Worm (Caenorhabditis elegans) whole organism, early embryonic: ENCODE results near the gene F23B12.7.

ENCODE experiments used
- B0310.2 ChIP-seq: sonication (generic microtip); optimal IDR thresholded peaks from 2 replicates; lab custom pipeline; 2016; ENCODE audit warnings: mild to moderate bottlenecking, missing genetic modification characterization, missing compliant biosample characterization
- F13C5.2 ChIP-seq: sonication (generic microtip); optimal IDR thresholded peaks from 2 replicates; lab custom pipeline; 2017; ENCODE audit warnings: mild to moderate bottlenecking, missing genetic modification characterization, inconsistent platforms, missing compliant biosample characterization
- aly-1 ChIP-seq: sonication (generic microtip); optimal IDR thresholded peaks from 2 replicates; lab custom pipeline; 2016; ENCODE audit warnings: missing genetic modification characterization, missing compliant biosample characterization
- ama-1 ChIP-seq: fragments of 150-350 bp; optimal IDR thresholded peaks from 2 replicates; lab custom pipeline; 2014
- ceh-13 ChIP-seq: fragments of 200-800 bp; sonication (Bioruptor generic); optimal IDR thresholded peaks from 2 replicates; lab custom pipeline; 2018; ENCODE audit warnings: mild to moderate bottlenecking, missing genetic modification characterization, missing compliant biosample characterization
- ceh-36 ChIP-seq: sonication (generic microtip); optimal IDR thresholded peaks from 2 replicates; lab custom pipeline; 2016; ENCODE audit warnings: missing genetic modification characterization, inconsistent platforms, missing compliant biosample characterization
- ets-7 ChIP-seq: sonication (generic microtip); optimal IDR thresholded peaks from 2 replicates; lab custom pipeline; 2016; ENCODE audit warnings: missing genotype, missing genetic modification characterization, missing compliant biosample characterization
- flt-1 ChIP-seq: fragments of 200-800 bp; sonication (Bioruptor generic); IDR thresholded peaks from 2 replicates; pipeline ENCODE4 v1.3.6; 2022; ENCODE audit warnings: missing genetic modification characterization, missing compliant biosample characterization
- hmbx-1 ChIP-seq: sonication (generic microtip); optimal IDR thresholded peaks from 2 replicates; lab custom pipeline; 2016; ENCODE audit warnings: mild to moderate bottlenecking, missing genetic modification characterization, missing compliant biosample characterization
- hmg-4 ChIP-seq: fragments of 200-800 bp; sonication (Bioruptor generic); optimal IDR thresholded peaks from 2 replicates; lab custom pipeline; 2018; ENCODE audit warnings: mild to moderate bottlenecking, missing genetic modification characterization, missing compliant biosample characterization
- hnd-1 ChIP-seq: sonication (generic microtip); optimal IDR thresholded peaks from 2 replicates; lab custom pipeline; 2016; ENCODE audit warnings: missing genetic modification characterization, missing compliant biosample characterization
- pes-1 ChIP-seq: fragments of 200-800 bp; sonication (Bioruptor generic); IDR thresholded peaks from 2 replicates; pipeline ENCODE4 v1.3.6; 2022; ENCODE audit warnings: missing genetic modification reagents, missing genetic modification characterization, missing compliant biosample characterization
- scrt-1 ChIP-seq: fragments of 200-800 bp; sonication (Bioruptor generic); IDR thresholded peaks from 2 replicates; pipeline ENCODE4 v1.3.6; 2022; ENCODE audit warnings: missing genetic modification characterization, missing compliant biosample characterization
- sea-1 ChIP-seq: fragments of 200-800 bp; sonication (Bioruptor generic); conservative IDR thresholded peaks from 2 replicates; pipeline ENCODE4 v1.3.6; 2022; ENCODE audit warnings: missing genetic modification characterization, missing compliant biosample characterization
- tbx-11 ChIP-seq: fragments of 200-800 bp; sonication (Bioruptor generic); IDR thresholded peaks from 2 replicates; pipeline ENCODE4 v1.3.6; 2022; ENCODE audit warnings: missing genetic modification characterization, missing compliant biosample characterization
- tbx-37 ChIP-seq: fragments of 200-800 bp; sonication (Bioruptor generic); conservative IDR thresholded peaks from 2 replicates; pipeline ENCODE4 v1.3.6; 2022; ENCODE audit warnings: missing genetic modification reagents, missing genetic modification characterization, missing compliant biosample characterization
- tra-4 ChIP-seq: sonication (generic microtip); optimal IDR thresholded peaks from 2 replicates; lab custom pipeline; 2017; ENCODE audit warnings: missing genetic modification characterization, missing compliant biosample characterization

The F23B12.7 gene

DNA sequence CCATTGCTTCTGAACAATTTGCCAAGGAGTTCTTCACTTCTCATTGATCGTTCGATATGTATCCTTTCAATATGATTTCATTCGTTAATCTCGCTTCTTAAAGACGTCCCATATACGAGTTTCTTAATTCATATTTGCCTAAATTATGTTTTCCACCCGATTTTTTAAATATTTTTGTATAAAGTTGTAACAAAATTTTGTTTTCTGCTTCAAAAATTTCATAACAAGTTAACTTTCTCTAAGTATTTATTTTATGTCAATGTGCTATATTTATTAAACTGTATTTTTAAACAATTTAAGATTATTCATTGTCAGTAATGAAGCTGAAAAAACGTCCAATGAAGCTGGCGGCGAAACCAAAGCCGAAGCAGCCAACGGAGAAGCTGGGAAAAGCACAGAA, at the start of gene F23B12.7:
Gene F23B12.7, plus strand, starts transcription at position 301 of the 400 bp plus-strand sequence.
- TF ChIP-seq ets-7 (tag; lab: Kevin White, UChicago) (no peak), pes-1 (GFP tag; lab: Robert Waterston, UW) (no peak), aly-1 (tag; lab: Kevin White, UChicago) (no peak), tra-4 (tag; lab: Kevin White, UChicago) (no peak), tbx-11 (GFP tag; lab: Robert Waterston, UW) (no peak)

DNA sequence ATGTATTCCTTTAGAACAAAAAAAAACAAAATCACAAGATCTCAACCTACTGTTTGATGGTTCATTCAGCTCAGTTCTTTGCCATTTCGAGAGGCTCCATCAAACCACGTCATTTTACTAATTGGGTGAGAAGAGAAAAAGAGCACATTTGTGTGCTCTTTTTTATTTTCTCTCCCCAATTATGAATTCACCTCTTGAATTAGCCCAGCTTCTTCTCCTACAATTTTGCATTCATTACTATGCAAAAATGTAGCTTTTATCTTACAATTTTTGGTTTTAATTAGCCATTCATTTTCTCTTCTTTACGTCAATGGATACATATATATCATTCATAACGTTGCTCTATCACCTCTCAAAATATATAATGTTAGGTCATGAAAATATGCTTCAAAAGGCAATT, 43.9 kb upstream of the F23B12.7 start:
- TF ChIP-seq ceh-13 (GFP tag; lab: Kevin White, UChicago): no peak
- TF ChIP-seq aly-1 (tag; lab: Kevin White, UChicago): no peak
- TF ChIP-seq pes-1 (GFP tag; lab: Robert Waterston, UW): no peak

DNA sequence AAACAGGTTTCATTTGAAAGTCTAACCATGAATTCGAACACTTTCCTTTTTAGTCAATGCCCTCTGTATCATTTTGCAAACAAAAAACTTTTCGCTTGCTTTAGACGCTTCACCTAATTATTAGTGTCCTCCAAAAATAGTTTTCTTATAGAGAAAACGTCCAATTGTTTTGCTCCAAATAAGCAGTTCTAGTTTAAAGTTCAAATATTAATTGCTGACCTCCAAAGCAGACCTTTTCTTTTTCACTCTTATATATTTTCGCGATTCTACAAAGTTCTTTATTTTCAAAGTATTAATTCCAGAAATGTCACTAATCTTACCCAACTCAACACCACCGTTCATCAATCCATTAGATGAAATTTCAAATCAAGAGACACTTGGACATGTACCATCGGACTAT, 40.7 kb upstream of the F23B12.7 start, which contains the start of gene gnrr-2:
Gene gnrr-2, plus strand, starts transcription at position 301 of the 400 bp plus-strand sequence.
- TF ChIP-seq scrt-1 (GFP tag; lab: Robert Waterston, UW) (no peak), ets-7 (tag; lab: Kevin White, UChicago) (no peak), aly-1 (tag; lab: Kevin White, UChicago) (no peak), sea-1 (GFP tag; lab: Robert Waterston, UW) (no peak), ama-1 (lab: Kevin White, UChicago) (no peak)

DNA sequence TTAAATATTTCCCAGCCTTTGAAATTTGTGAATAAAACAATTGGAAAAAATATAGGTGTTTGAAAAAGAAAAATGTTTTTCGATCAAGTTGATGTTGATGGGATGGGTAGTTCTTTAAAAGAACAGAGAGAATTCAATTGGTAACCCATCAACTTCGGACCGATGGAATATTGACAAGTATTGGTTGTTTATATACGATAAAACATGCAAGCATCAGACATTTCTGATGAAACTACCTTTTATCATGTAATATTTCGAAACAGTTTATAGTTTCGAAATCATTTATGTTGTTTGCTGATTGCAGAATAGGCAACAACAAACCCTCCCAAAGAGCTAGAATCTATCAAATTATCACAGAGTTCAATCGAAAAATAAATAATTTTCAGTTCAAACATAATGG, 39.6 kb upstream of the F23B12.7 start:
- TF ChIP-seq ceh-13 (GFP tag; lab: Kevin White, UChicago) (no peak), ets-7 (tag; lab: Kevin White, UChicago) (no peak), tbx-37 (no peak), ama-1 (lab: Kevin White, UChicago) (no peak), F13C5.2 (tag; lab: Kevin White, UChicago) (no peak), flt-1 (GFP tag; lab: Robert Waterston, UW) (no peak), sea-1 (GFP tag; lab: Robert Waterston, UW) (no peak), ceh-36 (tag; lab: Kevin White, UChicago) (no peak), pes-1 (GFP tag; lab: Robert Waterston, UW) (no peak), hnd-1 (tag; lab: Kevin White, UChicago) (no peak), tbx-11 (GFP tag; lab: Robert Waterston, UW) (no peak), tra-4 (tag; lab: Kevin White, UChicago) (no peak), B0310.2 (tag; lab: Kevin White, UChicago) (no peak)

DNA sequence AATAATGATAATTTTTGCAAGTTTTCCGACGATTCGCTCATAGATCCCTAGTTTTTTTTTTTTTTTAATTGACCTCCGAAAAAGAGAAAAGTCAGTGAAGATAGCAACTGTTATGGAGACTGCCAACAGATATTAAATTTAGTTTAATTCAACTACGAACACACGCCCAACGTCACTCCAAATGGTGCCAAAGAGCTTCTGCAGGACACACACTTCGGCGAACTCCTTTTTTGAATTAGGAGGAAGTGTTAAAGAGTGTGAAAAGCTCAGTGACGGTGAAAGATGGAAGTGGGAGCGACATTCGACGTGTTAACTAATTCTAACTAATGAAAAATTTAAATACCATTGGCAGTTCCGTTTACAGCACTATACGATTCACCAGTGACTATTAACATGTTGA, 37.5 kb upstream of the F23B12.7 start:
- TF ChIP-seq ceh-13 (GFP tag; lab: Kevin White, UChicago) (no peak), ets-7 (tag; lab: Kevin White, UChicago) (no peak), aly-1 (tag; lab: Kevin White, UChicago) (no peak), scrt-1 (GFP tag; lab: Robert Waterston, UW) (no peak), tbx-11 (GFP tag; lab: Robert Waterston, UW) (no peak), hmg-4 (GFP tag; lab: Kevin White, UChicago) (no peak), F13C5.2 (tag; lab: Kevin White, UChicago) (no peak)

DNA sequence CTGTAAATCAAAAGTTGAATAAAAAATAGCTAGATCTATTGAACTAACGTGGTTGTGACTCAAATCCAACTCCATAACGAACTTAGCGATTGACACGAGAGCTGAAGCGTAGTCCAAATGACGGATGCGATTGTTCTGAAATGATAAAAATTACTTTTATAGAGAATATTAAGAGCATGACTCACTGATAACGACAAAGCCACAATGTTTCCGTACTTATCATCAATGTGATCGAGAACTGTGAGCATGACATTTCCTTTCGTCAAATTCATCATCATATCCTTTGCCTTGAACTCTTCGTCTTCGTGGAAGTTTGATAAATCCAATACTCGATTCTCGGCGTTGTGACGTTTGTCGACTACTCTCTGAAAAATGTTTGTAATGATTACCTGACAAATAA, 35.5 kb upstream of the F23B12.7 start:
- TF ChIP-seq hmbx-1 (tag; lab: Kevin White, UChicago): no peak
- TF ChIP-seq aly-1 (tag; lab: Kevin White, UChicago): no peak
- no peak for TF ChIP-seq ets-7 (tag; lab: Kevin White, UChicago)
- TF ChIP-seq ama-1 (lab: Kevin White, UChicago): no peak
- TF ChIP-seq sea-1 (GFP tag; lab: Robert Waterston, UW): no peak
- no peak for TF ChIP-seq B0310.2 (tag; lab: Kevin White, UChicago)
- TF ChIP-seq pes-1 (GFP tag; lab: Robert Waterston, UW): no peak
- TF ChIP-seq hnd-1 (tag; lab: Kevin White, UChicago): no peak
- no peak for TF ChIP-seq flt-1 (GFP tag; lab: Robert Waterston, UW)
- no peak for TF ChIP-seq hmg-4 (GFP tag; lab: Kevin White, UChicago)
- TF ChIP-seq tra-4 (tag; lab: Kevin White, UChicago): no peak
- TF ChIP-seq ceh-13 (GFP tag; lab: Kevin White, UChicago): no peak
- no peak for TF ChIP-seq tbx-11 (GFP tag; lab: Robert Waterston, UW)
- TF ChIP-seq scrt-1 (GFP tag; lab: Robert Waterston, UW): no peak
- no peak for TF ChIP-seq F13C5.2 (tag; lab: Kevin White, UChicago)
- no peak for TF ChIP-seq ceh-36 (tag; lab: Kevin White, UChicago)

DNA sequence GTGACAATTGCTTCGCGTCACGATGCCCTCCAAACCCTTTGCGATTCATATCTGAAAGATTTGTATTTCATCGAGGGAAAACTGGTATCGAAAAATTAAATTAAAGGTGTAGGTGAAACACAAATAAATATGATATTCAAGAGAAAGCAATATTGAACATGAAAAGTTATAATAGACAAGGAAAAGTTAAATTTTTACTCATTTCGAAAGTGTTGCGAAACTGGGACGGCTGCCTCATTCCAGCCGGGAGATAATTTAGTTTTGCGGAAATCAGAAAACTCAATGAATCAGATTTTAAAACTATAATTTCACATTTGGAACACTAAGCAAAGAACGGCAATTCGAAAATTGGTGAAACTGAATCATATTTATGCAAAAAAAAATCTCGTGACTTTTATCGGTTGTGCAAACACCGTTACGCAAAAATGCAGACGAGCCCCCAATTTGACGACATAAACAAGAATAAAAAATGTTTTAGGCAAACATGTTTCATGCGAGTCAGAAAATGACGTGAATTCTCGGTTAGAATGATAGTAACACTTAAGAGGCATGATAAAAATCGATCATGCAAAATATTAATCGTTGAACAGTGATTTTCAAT, 34.4 kb upstream of the F23B12.7 start, which contains the start of the genes nxf-1 and C15H11.11:
Gene nxf-1, minus strand, starts transcription at position 51 of the 601 bp plus-strand sequence.
Gene C15H11.11, plus strand, starts transcription at position 536 of the 601 bp plus-strand sequence.
- peak; percentile 52 for TF ChIP-seq F13C5.2 (tag; lab: Kevin White, UChicago)
- no peak for TF ChIP-seq B0310.2 (tag; lab: Kevin White, UChicago)

DNA sequence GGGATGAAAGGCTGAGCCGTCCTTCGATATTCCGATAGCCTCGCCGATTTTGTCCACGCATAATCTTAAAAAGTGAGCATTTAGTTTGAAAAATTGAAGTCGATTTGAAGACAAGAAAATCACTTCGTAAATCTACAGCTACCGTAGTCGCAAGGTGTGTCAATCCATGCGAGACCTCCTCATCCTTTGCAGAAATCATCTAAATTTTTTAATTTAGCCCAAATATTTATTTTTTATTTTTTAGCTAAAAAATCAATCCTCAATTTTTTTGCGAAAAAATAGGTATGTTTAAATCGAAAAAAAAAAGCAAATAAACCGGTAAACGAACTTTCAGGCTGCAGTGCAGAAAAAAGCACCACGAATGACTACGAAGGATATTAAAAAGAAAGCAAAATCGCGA, 31.8 kb upstream of the F23B12.7 start, which contains the start of the genes nxf-2 and set-31:
Gene nxf-2, minus strand, starts transcription at position 101 of the 400 bp plus-strand sequence.
Gene set-31, plus strand, starts transcription at position 169 of the 400 bp plus-strand sequence.
- TF ChIP-seq ets-7 (tag; lab: Kevin White, UChicago) (no peak), B0310.2 (tag; lab: Kevin White, UChicago) (no peak), scrt-1 (GFP tag; lab: Robert Waterston, UW) (no peak), tbx-37 (no peak), pes-1 (GFP tag; lab: Robert Waterston, UW) (no peak), tra-4 (tag; lab: Kevin White, UChicago) (no peak), sea-1 (GFP tag; lab: Robert Waterston, UW) (no peak), aly-1 (tag; lab: Kevin White, UChicago) (no peak), F13C5.2 (tag; lab: Kevin White, UChicago) (no peak), flt-1 (GFP tag; lab: Robert Waterston, UW) (no peak), tbx-11 (GFP tag; lab: Robert Waterston, UW) (no peak), ceh-13 (GFP tag; lab: Kevin White, UChicago) (no peak), hmg-4 (GFP tag; lab: Kevin White, UChicago) (no peak), hmbx-1 (tag; lab: Kevin White, UChicago) (no peak), ama-1 (lab: Kevin White, UChicago) (no peak), hnd-1 (tag; lab: Kevin White, UChicago) (no peak), ceh-36 (tag; lab: Kevin White, UChicago) (no peak)
